Worm (Caenorhabditis elegans) whole organism, L4/young adult: ENCODE data around the gene hhat-2.

Experiments used
- W03F9.2 ChIP-seq: fragments of 150-350 bp; optimal IDR thresholded peaks from 2 replicates; lab custom pipeline; 2014; ENCODE audit warnings: missing biosample characterization, missing genetic modification characterization
- dao-5 ChIP-seq: sonication (generic microtip); optimal IDR thresholded peaks from 2 replicates; lab custom pipeline; 2016; ENCODE audit warnings: missing genotype, missing genetic modification characterization, moderate library complexity, missing compliant biosample characterization
- him-1 ChIP-seq: sonication (generic microtip); optimal IDR thresholded peaks from 2 replicates; lab custom pipeline; 2016; ENCODE audit warnings: missing genotype, missing genetic modification reagents, missing genetic modification characterization, missing compliant biosample characterization

The hhat-2 gene

DNA sequence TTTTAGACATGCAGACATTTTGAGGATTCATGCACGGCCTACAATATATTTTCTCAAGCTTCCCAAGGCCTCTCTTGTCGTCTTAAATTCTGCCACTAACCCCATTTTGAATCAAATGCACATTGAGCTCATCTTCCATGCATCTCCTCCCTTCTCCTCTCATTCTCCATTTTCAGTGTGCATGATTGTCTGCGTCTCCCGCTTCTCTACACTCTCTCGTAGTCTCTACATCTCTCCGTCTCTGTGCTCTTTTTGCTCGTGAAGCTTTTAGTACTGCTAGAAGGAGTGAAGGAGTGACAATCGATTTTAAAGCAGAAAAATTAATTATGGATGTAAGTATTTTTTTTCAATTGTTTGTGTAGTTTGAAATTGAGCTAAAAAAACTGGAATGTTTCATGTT is 8.0 kb upstream of the hhat-2 start, which contains the start of gene Y57G11C.22:
Gene Y57G11C.22, plus strand, starts transcription at position 327 of the 400 bp plus-strand sequence.
- no peak for TF ChIP-seq dao-5 (tag; lab: Kevin White, UChicago)
- TF ChIP-seq him-1 (tag; lab: Kevin White, UChicago) = no peak
- TF ChIP-seq W03F9.2 = no peak

- TF ChIP-seq dao-5 (tag; lab: Kevin White, UChicago) (no peak), him-1 (tag; lab: Kevin White, UChicago) (no peak), W03F9.2 (no peak)
These were observed 4.6 kb upstream of the hhat-2 start for ce11 chrIV:14833537-14833936.

- TF ChIP-seq him-1 (tag; lab: Kevin White, UChicago) (no peak), dao-5 (tag; lab: Kevin White, UChicago) (no peak), W03F9.2 (no peak)
These were observed 708 bp downstream of the hhat-2 start for ce11 chrIV:14828218-14828617.

DNA sequence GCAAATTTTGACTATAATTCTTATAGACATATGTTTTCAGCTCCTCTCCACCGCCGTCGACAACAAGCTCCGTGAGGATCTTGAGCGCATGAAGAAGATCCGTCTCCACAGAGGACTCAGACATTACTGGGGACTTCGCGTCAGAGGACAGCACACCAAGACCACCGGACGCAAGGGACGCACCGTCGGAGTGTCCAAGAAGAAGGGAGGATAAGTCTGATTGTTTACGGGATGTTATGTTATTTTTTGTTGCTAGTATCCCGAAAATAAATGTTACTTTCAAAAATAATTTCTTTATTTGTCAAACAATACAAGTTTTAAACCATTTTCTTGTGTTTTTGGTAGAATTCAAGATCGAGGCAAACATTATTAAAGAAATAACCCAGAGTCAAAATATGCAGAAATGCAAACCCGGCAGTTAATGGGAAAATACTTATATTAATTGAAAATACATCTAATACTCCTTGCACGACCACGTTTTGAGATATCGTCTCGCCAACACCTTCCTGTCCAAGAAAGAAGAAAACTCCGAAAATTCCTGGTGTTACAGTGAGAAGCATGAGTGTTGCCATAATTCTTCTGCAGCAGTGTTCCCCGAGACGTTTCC is 2.7 kb downstream of the hhat-2 start:
- TF ChIP-seq him-1 (tag; lab: Kevin White, UChicago) (no peak), W03F9.2 (no peak), dao-5 (tag; lab: Kevin White, UChicago) (no peak)

- TF ChIP-seq dao-5 (tag; lab: Kevin White, UChicago) (no peak), W03F9.2 (no peak), him-1 (tag; lab: Kevin White, UChicago) (no peak)
These were observed 3.5 kb downstream of the hhat-2 start, which contains the start of gene rps-18 for ce11 chrIV:14825379-14825778. Gene rps-18 (plus strand): TSS chrIV:14825679.

- TF ChIP-seq W03F9.2 (peak; percentile 42), him-1 (tag; lab: Kevin White, UChicago) (peak; percentile 32), dao-5 (tag; lab: Kevin White, UChicago) (no peak)
These were observed 4.0 kb downstream of the hhat-2 start, which contains the start of gene sec-61.A for ce11 chrIV:14824878-14825352. Gene sec-61.A (minus strand): TSS chrIV:14825264.

DNA sequence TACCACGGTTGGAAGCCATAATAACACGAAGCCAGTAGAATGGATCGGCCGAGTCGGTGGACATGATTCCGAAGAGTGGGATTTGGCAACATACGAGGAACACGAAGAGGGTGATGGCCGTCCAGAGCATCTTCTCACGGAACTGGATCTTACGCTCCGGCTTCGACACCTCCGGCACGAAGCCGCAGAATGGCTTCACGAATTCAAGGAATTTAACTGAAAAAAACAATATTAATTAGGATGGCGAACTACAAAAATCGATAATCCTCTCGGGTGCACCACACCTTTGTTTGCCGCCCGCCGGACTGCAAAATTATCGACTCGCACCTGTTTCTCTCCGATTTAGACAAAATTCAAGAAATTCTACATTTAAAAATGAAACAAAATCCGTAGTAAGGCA is 4.7 kb downstream of the hhat-2 start:
- TF ChIP-seq him-1 (tag; lab: Kevin White, UChicago) (no peak), W03F9.2 (no peak), dao-5 (tag; lab: Kevin White, UChicago) (no peak)

ce11 chrIV:14822267-14822666 is 6.7 kb downstream of the hhat-2 start:
- no peak for TF ChIP-seq him-1 (tag; lab: Kevin White, UChicago)
- peak; percentile 35 for TF ChIP-seq dao-5 (tag; lab: Kevin White, UChicago)

DNA sequence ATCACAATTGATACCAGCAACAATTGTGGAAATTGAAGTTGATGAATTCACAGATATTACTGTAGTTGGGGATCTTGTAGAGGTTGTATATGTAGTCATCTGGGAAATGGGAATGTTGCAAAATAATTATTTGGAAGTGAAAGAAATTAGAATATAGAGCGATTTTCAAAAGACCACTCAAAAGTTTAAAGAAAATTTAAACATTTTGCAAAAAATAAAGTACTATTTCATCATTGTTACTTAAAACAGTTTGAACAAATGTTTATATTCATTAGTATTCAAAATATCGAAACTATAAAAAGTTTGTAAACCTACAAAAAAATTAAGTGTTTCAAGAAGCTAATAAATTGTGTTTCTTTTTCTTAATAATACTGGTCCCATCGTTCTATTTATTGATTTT is 12.6 kb downstream of the hhat-2 start, which contains the start of gene Y57G11C.46:
Gene Y57G11C.46, minus strand, starts transcription at position 101 of the 400 bp plus-strand sequence.
- TF ChIP-seq dao-5 (tag; lab: Kevin White, UChicago) = no peak
- no peak for TF ChIP-seq W03F9.2
- no peak for TF ChIP-seq him-1 (tag; lab: Kevin White, UChicago)

DNA sequence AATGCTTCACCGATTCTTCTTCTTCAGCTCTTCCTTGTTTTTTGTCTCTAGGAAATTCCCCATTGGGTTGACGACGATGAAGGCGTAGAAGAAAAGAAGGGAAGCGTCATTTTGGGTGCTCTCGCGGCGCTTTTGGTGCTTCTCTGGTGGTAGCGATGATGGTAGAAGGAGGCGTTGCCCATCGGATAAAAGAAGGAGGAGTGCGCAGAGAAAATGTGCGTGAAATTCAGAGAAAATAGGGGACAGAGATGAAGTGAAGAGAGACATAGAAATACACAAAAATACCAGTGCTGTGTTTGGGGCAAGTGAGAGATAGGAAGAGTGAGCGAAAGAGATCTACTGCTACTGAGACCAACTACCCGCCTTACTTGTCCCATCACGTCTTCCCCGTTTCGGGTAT is 22.0 kb downstream of the hhat-2 start, which contains the start of gene oig-5:
Gene oig-5, plus strand, starts transcription at position 301 of the 400 bp plus-strand sequence.
- TF ChIP-seq him-1 (tag; lab: Kevin White, UChicago) (no peak), dao-5 (tag; lab: Kevin White, UChicago) (no peak), W03F9.2 (no peak)

- no peak for TF ChIP-seq W03F9.2
- no peak for TF ChIP-seq him-1 (tag; lab: Kevin White, UChicago)
- no peak for TF ChIP-seq dao-5 (tag; lab: Kevin White, UChicago)
These were observed 26.6 kb downstream of the hhat-2 start, which contains the start of gene Y57G11C.1142 for ce11 chrIV:14802316-14802715. Gene Y57G11C.1142 (plus strand): TSS chrIV:14802616.

DNA sequence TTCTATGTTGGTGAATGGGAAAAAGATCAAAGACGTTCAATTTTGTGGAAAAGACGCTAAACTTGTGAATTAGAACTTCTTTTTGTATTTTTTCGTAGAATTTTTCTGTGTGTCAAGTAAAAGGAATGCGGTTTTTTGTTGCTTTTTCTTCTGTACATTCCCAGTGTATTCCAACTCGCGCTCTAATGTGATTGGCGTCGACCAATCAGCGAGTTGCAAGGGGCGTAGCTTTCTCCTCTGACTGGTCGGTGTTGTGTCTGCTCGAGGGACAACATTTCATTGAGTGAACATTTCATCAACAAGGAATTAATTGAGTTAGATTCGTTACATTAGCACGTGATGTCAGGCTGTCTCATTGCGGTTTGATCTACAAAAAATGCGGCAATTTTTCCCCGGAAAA is 28.0 kb downstream of the hhat-2 start:
- no peak for TF ChIP-seq W03F9.2

- TF ChIP-seq him-1 (tag; lab: Kevin White, UChicago) (no peak), dao-5 (tag; lab: Kevin White, UChicago) (no peak), W03F9.2 (no peak)
These were observed 29.7 kb downstream of the hhat-2 start, which contains the start of gene Y57G11C.14 for ce11 chrIV:14799186-14799585. Gene Y57G11C.14 (plus strand): TSS chrIV:14799311.

ce11 chrIV:14797849-14798248 is 31.1 kb downstream of the hhat-2 start, which contains the start of gene arl-8:
Gene arl-8 (plus strand): TSS chrIV:14798149.
- TF ChIP-seq him-1 (tag; lab: Kevin White, UChicago) = no peak

DNA sequence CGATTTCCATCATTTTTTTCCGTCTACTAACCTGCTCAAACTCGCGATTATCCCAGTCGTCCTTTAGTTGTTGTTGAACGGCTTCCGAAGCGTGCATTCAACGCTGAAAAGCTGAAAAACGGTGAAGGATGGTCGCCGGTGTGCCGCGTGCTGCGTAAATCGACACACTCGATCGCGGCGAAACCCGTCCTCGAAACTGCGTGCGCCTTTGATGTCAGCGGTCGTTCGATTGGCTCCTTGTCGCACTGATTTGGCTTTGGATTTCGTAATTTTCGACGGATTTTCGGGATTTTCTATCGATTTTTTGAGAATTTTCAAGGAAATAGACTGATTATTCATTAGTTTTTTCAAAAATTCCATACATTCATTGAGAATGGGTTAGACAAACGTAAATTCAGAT is 31.6 kb downstream of the hhat-2 start, which contains the start of the genes Y57G11C.1147 and nuo-3:
Gene Y57G11C.1147, minus strand, starts transcription at position 161 of the 400 bp plus-strand sequence.
Gene nuo-3, minus strand, starts transcription at position 191 of the 400 bp plus-strand sequence.
- TF ChIP-seq W03F9.2 = no peak
